Worm (Caenorhabditis elegans): Measurements from ENCODE around the gene F01G10.9.

Gene F01G10.9

DNA sequence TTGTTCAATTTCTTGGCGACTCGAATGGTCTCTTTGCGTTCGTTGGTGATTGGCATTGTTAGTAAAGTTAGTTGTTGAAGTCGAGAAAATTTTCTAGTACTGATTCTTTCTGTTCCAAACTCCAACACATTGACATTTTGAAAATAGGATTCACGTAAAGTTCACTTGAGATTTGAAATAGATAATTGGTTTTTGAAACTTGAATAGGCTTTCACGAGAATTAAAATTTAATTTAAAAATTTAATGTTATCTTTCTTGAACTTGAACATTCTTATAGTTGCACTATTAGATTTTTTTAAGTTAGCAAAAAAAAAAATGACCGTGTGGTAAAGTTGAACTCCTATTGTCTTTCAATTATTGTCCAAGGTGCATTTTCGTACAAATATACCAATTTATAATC, 34.6 kb upstream of the F01G10.9 start, which contains the start of gene R09E10.6:
R09E10.6 (minus strand) TSS at position 101 of the 400 bp plus-strand sequence.
- no peak for TF ChIP-seq tbx-7 (tag; optimal IDR thresholded peaks at IDR 0.05)
- no peak for TF ChIP-seq F13H6.1 (tag; optimal IDR thresholded peaks at IDR 0.05)
- no peak for TF ChIP-seq hlh-6 (tag; optimal IDR thresholded peaks at IDR 0.05)

DNA sequence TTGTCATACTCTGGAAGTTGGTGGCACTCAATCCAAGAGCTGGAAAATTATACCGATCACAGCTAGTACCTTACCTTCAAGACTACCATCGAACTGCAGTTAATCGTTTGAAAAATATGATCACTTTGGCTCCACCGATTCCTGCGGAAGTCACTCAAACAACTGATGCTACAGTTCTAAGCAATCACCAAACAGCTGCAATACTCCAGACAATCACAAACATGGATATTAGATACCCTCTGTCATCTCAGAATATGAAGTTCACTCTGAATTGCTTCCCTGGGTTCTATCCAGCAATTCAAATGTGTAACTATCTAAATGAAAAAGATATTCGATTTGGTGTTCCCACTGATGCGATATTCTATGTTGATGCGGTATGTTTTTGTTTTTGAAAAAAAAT, 29.1 kb upstream of the F01G10.9 start:
- no peak for TF ChIP-seq nhr-232 (tag; optimal IDR thresholded peaks at IDR 0.05)
- no peak for TF ChIP-seq hlh-15 (tag; optimal IDR thresholded peaks at IDR 0.05)
- no peak for TF ChIP-seq pat-9 (tag; optimal IDR thresholded peaks at IDR 0.05)
- no peak for TF ChIP-seq nfya-1 (tag; optimal IDR thresholded peaks at IDR 0.05)
- no peak for TF ChIP-seq mec-3 (tag; optimal IDR thresholded peaks at IDR 0.05; ENCODE audit: borderline replicate concordance)
- no peak for TF ChIP-seq ceh-31 (tag; optimal IDR thresholded peaks at IDR 0.05)
- no peak for TF ChIP-seq fkh-10 (GFP tag; optimal IDR thresholded peaks at IDR 0.05)
- no peak for TF ChIP-seq pag-3 (tag; optimal IDR thresholded peaks at IDR 0.05; ENCODE audit: borderline replicate concordance)
- TF ChIP-seq hlh-6 (tag; optimal IDR thresholded peaks at IDR 0.05): no peak
- TF ChIP-seq ceh-19 (GFP tag; optimal IDR thresholded peaks at IDR 0.05): no peak
- no peak for TF ChIP-seq unc-86 (tag; optimal IDR thresholded peaks at IDR 0.05)
- TF ChIP-seq fax-1 (tag; optimal IDR thresholded peaks at IDR 0.05): no peak
- no peak for TF ChIP-seq ceh-34 (tag; optimal IDR thresholded peaks at IDR 0.05)
- no peak for TF ChIP-seq ceh-24 (tag; optimal IDR thresholded peaks at IDR 0.05)
- TF ChIP-seq pros-1 (tag; optimal IDR thresholded peaks at IDR 0.05): no peak
- TF ChIP-seq ceh-48 (tag; optimal IDR thresholded peaks at IDR 0.05): no peak
- no peak for TF ChIP-seq sdc-2 (tag; optimal IDR thresholded peaks at IDR 0.05)
- no peak for TF ChIP-seq pha-4 (tag; optimal IDR thresholded peaks at IDR 0.05)
- no peak for TF ChIP-seq elt-4 (tag; optimal IDR thresholded peaks at IDR 0.05)
- TF ChIP-seq ets-4 (tag; optimal IDR thresholded peaks at IDR 0.05): no peak

DNA sequence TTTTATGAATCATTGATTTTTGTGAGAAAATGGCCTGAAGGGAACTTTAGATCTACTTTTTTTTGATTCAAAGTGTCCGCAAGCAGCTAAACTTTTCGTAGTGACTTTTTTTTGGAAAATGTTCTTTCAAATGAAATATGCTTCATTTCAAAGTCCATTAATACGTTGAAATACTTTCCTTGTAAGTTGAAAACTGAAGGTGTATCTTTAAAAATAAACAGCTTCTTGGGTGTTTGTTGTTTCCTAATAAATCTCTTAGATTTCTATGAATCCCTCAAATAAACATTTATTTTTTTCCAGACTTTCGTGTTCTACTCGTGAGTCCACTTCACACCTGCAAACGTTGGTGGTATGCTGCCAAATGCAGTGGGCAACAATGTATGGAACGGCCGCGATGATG, 27.2 kb upstream of the F01G10.9 start, which contains the start of gene ebax-1:
ebax-1 (plus strand) TSS at position 301 of the 400 bp plus-strand sequence.
- TF ChIP-seq ceh-34 (tag; optimal IDR thresholded peaks at IDR 0.05) (no peak), pax-1 (tag; optimal IDR thresholded peaks at IDR 0.05) (no peak), ref-2 (tag; optimal IDR thresholded peaks at IDR 0.05) (no peak)

DNA sequence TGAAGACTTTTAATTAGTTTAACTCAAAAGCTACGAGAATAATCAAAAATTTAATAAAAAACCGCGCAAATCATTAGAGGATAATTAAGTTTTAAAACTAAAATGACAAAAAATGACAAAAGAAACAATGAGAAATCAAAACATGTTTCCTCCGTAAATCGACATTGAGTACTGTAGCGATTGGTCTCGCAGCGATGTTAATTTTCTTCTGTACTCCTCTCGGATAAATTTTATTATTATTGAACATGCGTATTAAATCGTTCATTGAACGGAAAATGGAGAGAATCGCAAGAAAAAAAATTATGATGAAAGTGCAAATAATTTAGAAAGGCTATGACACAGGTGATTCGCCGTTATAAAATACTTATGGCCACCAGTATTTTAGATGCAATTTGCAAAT, 25.9 kb upstream of the F01G10.9 start:
- no peak for TF ChIP-seq pqm-1 (tag; optimal IDR thresholded peaks at IDR 0.05)

DNA sequence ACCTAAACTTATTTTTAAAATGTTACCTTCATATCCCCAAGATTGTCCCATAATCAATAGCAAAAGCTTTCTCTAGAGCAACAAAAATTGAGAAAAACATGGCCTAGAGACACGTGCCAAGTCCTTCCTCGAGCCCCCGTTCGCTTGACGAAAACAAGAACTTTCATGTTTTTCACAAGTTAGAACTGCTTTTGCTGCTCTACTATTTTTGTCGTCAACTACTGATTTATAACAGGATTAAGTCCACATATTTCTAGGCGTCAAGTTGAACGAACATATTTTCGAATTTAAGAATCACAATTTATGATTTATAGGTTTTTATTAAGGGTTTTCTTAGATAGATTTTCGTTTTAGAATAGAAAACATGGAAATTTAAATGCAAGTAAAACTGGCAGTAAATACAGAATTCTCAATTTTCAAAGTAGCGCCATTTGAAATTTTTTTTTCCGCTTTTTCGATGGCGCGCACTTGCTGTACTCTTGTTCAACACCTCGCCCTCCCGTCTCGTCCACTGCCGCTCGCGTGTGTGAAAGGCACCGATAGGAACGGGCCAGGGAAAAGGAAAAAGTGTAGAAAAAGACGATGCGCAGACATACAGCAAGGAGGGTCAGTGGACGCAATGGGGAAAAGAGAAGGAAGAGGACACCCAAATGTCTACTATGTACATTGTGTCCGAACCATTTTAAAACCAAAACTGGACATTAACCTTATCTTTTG, 24.9 kb upstream of the F01G10.9 start, which contains the start of gene rad-51:
rad-51 (minus strand) TSS at position 51 of the 717 bp plus-strand sequence.
- no peak for TF ChIP-seq ttx-3 (tag; optimal IDR thresholded peaks at IDR 0.05)
- TF ChIP-seq hlh-8 (tag; optimal IDR thresholded peaks at IDR 0.05): no peak
- peak; percentile 6 for TF ChIP-seq ceh-18 (tag; optimal IDR thresholded peaks at IDR 0.05)
- no peak for TF ChIP-seq hlh-6 (tag; optimal IDR thresholded peaks at IDR 0.05)
- no peak for TF ChIP-seq ztf-16 (tag; optimal IDR thresholded peaks at IDR 0.05)
- TF ChIP-seq ceh-19 (GFP tag; optimal IDR thresholded peaks at IDR 0.05): no peak
- peak; percentile 65 for TF ChIP-seq tbx-2 (tag; optimal IDR thresholded peaks at IDR 0.05)
- TF ChIP-seq ceh-31 (tag; optimal IDR thresholded peaks at IDR 0.05): peak; percentile 54
- no peak for TF ChIP-seq unc-55 (GFP tag; optimal IDR thresholded peaks at IDR 0.05)
- TF ChIP-seq lin-11 (tag; optimal IDR thresholded peaks at IDR 0.05): no peak
- peak; percentile 14 for TF ChIP-seq rnt-1 (tag; optimal IDR thresholded peaks at IDR 0.05)
- TF ChIP-seq elt-2 (tag; optimal IDR thresholded peaks at IDR 0.05): no peak
- TF ChIP-seq nfya-1 (tag; optimal IDR thresholded peaks at IDR 0.05): peak; percentile 84
- TF ChIP-seq mec-3 (tag; optimal IDR thresholded peaks at IDR 0.05; ENCODE audit: borderline replicate concordance): no peak
- no peak for TF ChIP-seq elt-4 (tag; optimal IDR thresholded peaks at IDR 0.05)
- TF ChIP-seq ets-4 (tag; optimal IDR thresholded peaks at IDR 0.05): no peak
- TF ChIP-seq nhr-11 (tag; optimal IDR thresholded peaks at IDR 0.05): no peak
- TF ChIP-seq C08G9.2 (tag; optimal IDR thresholded peaks at IDR 0.05): no peak
- TF ChIP-seq ceh-6 (GFP tag; optimal IDR thresholded peaks at IDR 0.05): no peak
- no peak for TF ChIP-seq hlh-30 (tag; optimal IDR thresholded peaks at IDR 0.05; ENCODE audit: insufficient read depth)
- TF ChIP-seq Y22D7AL.16 (tag; optimal IDR thresholded peaks at IDR 0.05): no peak
- TF ChIP-seq ceh-30 (tag; optimal IDR thresholded peaks at IDR 0.05): no peak
- TF ChIP-seq F13H6.1 (tag; optimal IDR thresholded peaks at IDR 0.05): peak; percentile 12
- TF ChIP-seq ama-1 (optimal IDR thresholded peaks at IDR 0.05): no peak
- TF ChIP-seq ceh-34 (tag; optimal IDR thresholded peaks at IDR 0.05): peak; percentile 12
- no peak for TF ChIP-seq pqm-1 (tag; optimal IDR thresholded peaks at IDR 0.05)
- TF ChIP-seq pax-1 (tag; optimal IDR thresholded peaks at IDR 0.05): no peak
- TF ChIP-seq npax-4 (tag; optimal IDR thresholded peaks at IDR 0.05): no peak
- TF ChIP-seq K02D7.2 (tag; optimal IDR thresholded peaks at IDR 0.05): no peak
- TF ChIP-seq ceh-48 (tag; optimal IDR thresholded peaks at IDR 0.05): no peak
- no peak for TF ChIP-seq C38D4.7 (GFP tag; optimal IDR thresholded peaks at IDR 0.05)
